Worm (Caenorhabditis elegans) whole organism, early embryonic: Measurements from ENCODE around the gene F56H9.6.

Experiments used
- B0310.2 ChIP-seq: sonication (generic microtip); optimal IDR thresholded peaks from 2 replicates; lab custom pipeline; 2016; ENCODE audit warnings: mild to moderate bottlenecking, missing genetic modification characterization, missing compliant biosample characterization
- F13C5.2 ChIP-seq: sonication (generic microtip); optimal IDR thresholded peaks from 2 replicates; lab custom pipeline; 2017; ENCODE audit warnings: mild to moderate bottlenecking, missing genetic modification characterization, inconsistent platforms, missing compliant biosample characterization
- ama-1 ChIP-seq: fragments of 150-350 bp; optimal IDR thresholded peaks from 2 replicates; lab custom pipeline; 2014
- ceh-36 ChIP-seq: sonication (generic microtip); optimal IDR thresholded peaks from 2 replicates; lab custom pipeline; 2016; ENCODE audit warnings: missing genetic modification characterization, inconsistent platforms, missing compliant biosample characterization
- ets-7 ChIP-seq: sonication (generic microtip); optimal IDR thresholded peaks from 2 replicates; lab custom pipeline; 2016; ENCODE audit warnings: missing genotype, missing genetic modification characterization, missing compliant biosample characterization
- flt-1 ChIP-seq: fragments of 200-800 bp; sonication (Bioruptor generic); IDR thresholded peaks from 2 replicates; pipeline ENCODE4 v1.3.6; 2022; ENCODE audit warnings: missing genetic modification characterization, missing compliant biosample characterization
- hmbx-1 ChIP-seq: sonication (generic microtip); optimal IDR thresholded peaks from 2 replicates; lab custom pipeline; 2016; ENCODE audit warnings: mild to moderate bottlenecking, missing genetic modification characterization, missing compliant biosample characterization
- hmg-4 ChIP-seq: fragments of 200-800 bp; sonication (Bioruptor generic); optimal IDR thresholded peaks from 2 replicates; lab custom pipeline; 2018; ENCODE audit warnings: mild to moderate bottlenecking, missing genetic modification characterization, missing compliant biosample characterization
- hnd-1 ChIP-seq: sonication (generic microtip); optimal IDR thresholded peaks from 2 replicates; lab custom pipeline; 2016; ENCODE audit warnings: missing genetic modification characterization, missing compliant biosample characterization
- pes-1 ChIP-seq: fragments of 200-800 bp; sonication (Bioruptor generic); IDR thresholded peaks from 2 replicates; pipeline ENCODE4 v1.3.6; 2022; ENCODE audit warnings: missing genetic modification reagents, missing genetic modification characterization, missing compliant biosample characterization
- sea-1 ChIP-seq: fragments of 200-800 bp; sonication (Bioruptor generic); conservative IDR thresholded peaks from 2 replicates; pipeline ENCODE4 v1.3.6; 2022; ENCODE audit warnings: missing genetic modification characterization, missing compliant biosample characterization
- tbx-11 ChIP-seq: fragments of 200-800 bp; sonication (Bioruptor generic); IDR thresholded peaks from 2 replicates; pipeline ENCODE4 v1.3.6; 2022; ENCODE audit warnings: missing genetic modification characterization, missing compliant biosample characterization
- tbx-37 ChIP-seq: fragments of 200-800 bp; sonication (Bioruptor generic); conservative IDR thresholded peaks from 2 replicates; pipeline ENCODE4 v1.3.6; 2022; ENCODE audit warnings: missing genetic modification reagents, missing genetic modification characterization, missing compliant biosample characterization
- tra-4 ChIP-seq: sonication (generic microtip); optimal IDR thresholded peaks from 2 replicates; lab custom pipeline; 2017; ENCODE audit warnings: missing genetic modification characterization, missing compliant biosample characterization

DNA sequence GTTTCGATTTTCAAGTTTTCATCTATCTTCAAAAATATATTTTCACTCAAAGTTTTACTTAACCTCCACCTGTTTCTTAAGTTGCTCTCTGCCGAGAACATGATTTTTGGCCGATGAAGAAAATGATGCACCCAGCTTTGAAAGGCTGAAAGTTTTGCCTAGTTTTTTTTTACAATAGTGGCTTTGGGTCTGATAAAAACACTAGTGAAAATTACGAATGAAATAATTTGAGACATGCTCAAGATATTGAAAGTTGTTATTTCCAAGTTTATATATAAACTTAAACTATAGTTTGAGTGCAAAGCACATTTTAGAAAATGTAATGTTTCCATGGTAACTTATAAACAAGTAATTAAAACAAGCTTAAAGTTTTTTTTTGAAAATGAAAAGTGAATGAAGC, 19.6 kb upstream of the F56H9.6 start, which contains the start of gene gpa-9:
- TF ChIP-seq tra-4 (no peak), sea-1 (GFP tag; lab: Robert Waterston, UW) (no peak), hmg-4 (GFP tag; lab: Kevin White, UChicago) (no peak), ama-1 (lab: Kevin White, UChicago) (no peak), F13C5.2 (tag; lab: Kevin White, UChicago) (no peak), tbx-11 (GFP tag; lab: Robert Waterston, UW) (no peak), hnd-1 (tag; lab: Kevin White, UChicago) (no peak), ceh-36 (tag; lab: Kevin White, UChicago) (no peak), B0310.2 (tag; lab: Kevin White, UChicago) (no peak), tbx-37 (GFP tag; lab: Robert Waterston, UW) (no peak), hmbx-1 (no peak), pes-1 (no peak), flt-1 (GFP tag; lab: Robert Waterston, UW) (no peak), ets-7 (tag; lab: Kevin White, UChicago) (no peak)
